Worm (Caenorhabditis elegans): ENCODE measurements around the gene Y6D1A.1.

ce11 chrII:11830601-11831000 lies 7.2 kb upstream of the Y6D1A.1 start:
- TF ChIP-seq lin-15B (tag; optimal IDR thresholded peaks at IDR 0.05) (peak; percentile 15), mdl-1 (tag; optimal IDR thresholded peaks at IDR 0.05) (no peak)

Measured in whole organism, L3 larva.